Fruit fly (Drosophila melanogaster): ENCODE results near the gene CG18749.

- TF ChIP-seq CG8478 (optimal IDR thresholded peaks at IDR 0.05) (no peak), CTCF (optimal IDR thresholded peaks at IDR 0.05) (no peak)
These were observed 40.4 kb downstream of the CG18749 start for dm6 chr3R:8284234-8284633.
